Fruit fly (Drosophila melanogaster) whole organism, embryonic: ENCODE measurements around the gene Trxr2.

Source experiments
- Blimp-1 ChIP-seq: fragments of 200-800 bp; sonication (Bioruptor generic); optimal IDR thresholded peaks from 3 replicates; lab custom pipeline; 2018; ENCODE audit warnings: missing biosample characterization, missing genetic modification characterization, mild to moderate bottlenecking, moderate library complexity, missing genetic modification reagents
- CG10462 ChIP-seq: fragments of 200-800 bp; sonication (Bioruptor generic); optimal IDR thresholded peaks from 2 replicates; lab custom pipeline; 2016; ENCODE audit warnings: missing biosample characterization, missing genetic modification characterization
- Nf-YC ChIP-seq: fragments of 200-800 bp; optimal IDR thresholded peaks from 3 replicates; lab custom pipeline; 2019; ENCODE audit warnings: missing biosample characterization, mild to moderate bottlenecking, missing genetic modification characterization, moderate library complexity
- Opbp ChIP-seq: fragments of 200-800 bp; sonication (Bioruptor generic); IDR thresholded peaks from 3 replicates; pipeline ENCODE4 v1.3.6; 2022; ENCODE audit warnings: missing biosample characterization, missing genetic modification characterization; ENCODE audit not compliant: partially characterized antibody
- phol ChIP-seq: fragments of 200-800 bp; sonication (Bioruptor generic); optimal IDR thresholded peaks from 3 replicates; lab custom pipeline; 2018; ENCODE audit warnings: missing biosample characterization, mild to moderate bottlenecking, missing genetic modification characterization, moderate library complexity
- so ChIP-seq: fragments of 200-800 bp; sonication (Bioruptor generic); IDR thresholded peaks from 3 replicates; pipeline ENCODE4 v1.3.6; 2022; ENCODE audit warnings: missing biosample characterization, missing genetic modification characterization
- twi ChIP-seq: fragments of 200-800 bp; optimal IDR thresholded peaks from 2 replicates; lab custom pipeline; 2019; ENCODE audit warnings: missing biosample characterization, mild to moderate bottlenecking, missing genetic modification characterization, moderate library complexity

The Trxr2 gene

DNA sequence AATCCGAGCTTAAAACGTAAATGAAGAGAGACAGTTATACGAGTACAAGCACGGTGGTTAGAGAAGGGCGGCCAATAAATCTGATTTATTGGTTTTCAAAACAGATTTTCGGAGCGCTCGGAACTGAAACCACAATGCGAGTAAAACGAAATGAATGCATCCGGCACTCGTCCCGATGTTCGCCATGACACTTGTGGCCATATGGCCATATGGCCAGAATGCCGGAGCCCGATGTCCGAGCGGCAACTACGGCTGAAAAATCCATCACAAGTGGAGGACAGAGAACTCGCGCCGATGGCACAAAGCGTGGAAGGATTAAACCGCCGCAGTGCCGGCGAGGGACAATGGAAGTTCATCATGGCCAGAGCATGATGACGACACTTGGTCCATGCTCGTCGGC lies 39.1 kb downstream of the Trxr2 start:
- no peak for TF ChIP-seq CG10462 (GFP tag; lab: Kevin White, UChicago)
- no peak for TF ChIP-seq Opbp (GFP tag; lab: Robert Waterston, UW)
- TF ChIP-seq twi (tag; lab: Kevin White, UChicago), result peak; percentile 92
- TF ChIP-seq Blimp-1 (GFP tag; lab: Kevin White, UChicago), result no peak
- no peak for TF ChIP-seq so (GFP tag; lab: Robert Waterston, UW)
- TF ChIP-seq Nf-YC (tag; lab: Kevin White, UChicago), result no peak
- TF ChIP-seq phol (tag; lab: Kevin White, UChicago), result no peak
